Fruit fly (Drosophila melanogaster) whole organism, embryonic: Measurements from ENCODE around the gene can.

ENCODE experiments used
- Atf6 ChIP-seq: fragments of 200-800 bp; sonication (Bioruptor generic); IDR thresholded peaks from 2 replicates; pipeline ENCODE4 v1.3.6; 2022; ENCODE audit warnings: missing biosample characterization, missing genetic modification characterization
- Bgb ChIP-seq: fragments of 200-800 bp; sonication (Bioruptor generic); IDR thresholded peaks from 2 replicates; pipeline ENCODE4 v1.3.6; 2022; ENCODE audit warnings: missing biosample characterization, missing genetic modification characterization; ENCODE audit not compliant: partially characterized antibody
- BtbVII ChIP-seq: fragments of 200-800 bp; sonication (Bioruptor generic); optimal IDR thresholded peaks from 3 replicates; lab custom pipeline; 2017; ENCODE audit warnings: missing biosample characterization, mild to moderate bottlenecking, missing genetic modification characterization
- CG10565 ChIP-seq: fragments of 200-800 bp; sonication (Bioruptor generic); optimal IDR thresholded peaks from 3 replicates; lab custom pipeline; 2016; ENCODE audit warnings: missing biosample characterization, mild to moderate bottlenecking, missing genetic modification characterization
- CG11504 ChIP-seq: fragments of 200-800 bp; sonication (Bioruptor generic); optimal IDR thresholded peaks from 3 replicates; lab custom pipeline; 2019; ENCODE audit warnings: missing biosample characterization, mild to moderate bottlenecking, missing genetic modification characterization, moderate library complexity
- CG13624 ChIP-seq: fragments of 200-800 bp; sonication (Bioruptor generic); optimal IDR thresholded peaks from 2 replicates; lab custom pipeline; 2016; ENCODE audit warnings: missing biosample characterization, missing genetic modification characterization
- CG17359 ChIP-seq: fragments of 200-800 bp; sonication (Bioruptor generic); optimal IDR thresholded peaks from 3 replicates; lab custom pipeline; 2018; ENCODE audit warnings: missing biosample characterization, mild to moderate bottlenecking, missing genetic modification characterization, moderate library complexity
- CG1832 ChIP-seq: fragments of 200-800 bp; sonication (Bioruptor generic); optimal IDR thresholded peaks from 2 replicates; lab custom pipeline; 2017; ENCODE audit warnings: missing biosample characterization, mild to moderate bottlenecking, missing genetic modification characterization, inconsistent platforms
- CG2678 ChIP-seq: fragments of 200-800 bp; sonication (Bioruptor generic); optimal IDR thresholded peaks from 3 replicates; lab custom pipeline; 2019; ENCODE audit warnings: missing biosample characterization, mild to moderate bottlenecking, missing genetic modification characterization, moderate library complexity
- CG4404 ChIP-seq: fragments of 200-800 bp; sonication (Bioruptor generic); IDR thresholded peaks from 2 replicates; pipeline ENCODE4 v1.3.6; 2022; ENCODE audit warnings: missing biosample characterization, missing genetic modification characterization
- CG5953 ChIP-seq: fragments of 200-800 bp; sonication (Bioruptor generic); IDR thresholded peaks from 2 replicates; pipeline ENCODE4 v1.3.6; 2022; ENCODE audit warnings: missing biosample characterization, missing genetic modification characterization
- CG6791 ChIP-seq: fragments of 200-800 bp; sonication (Bioruptor generic); IDR thresholded peaks from 3 replicates; pipeline ENCODE4 v1.3.6; 2022; ENCODE audit warnings: missing biosample characterization, missing genetic modification characterization; ENCODE audit not compliant: partially characterized antibody
- CG6813 ChIP-seq: fragments of 200-800 bp; sonication (Bioruptor generic); optimal IDR thresholded peaks from 2 replicates; lab custom pipeline; 2017; ENCODE audit warnings: missing biosample characterization, missing genetic modification characterization, mild to moderate bottlenecking, moderate library complexity, missing genetic modification reagents
- CG7745 ChIP-seq: fragments of 200-800 bp; sonication (Bioruptor generic); optimal IDR thresholded peaks from 2 replicates; lab custom pipeline; 2018; ENCODE audit warnings: missing biosample characterization, mild to moderate bottlenecking, missing genetic modification characterization, moderate library complexity
- CG7839 ChIP-seq: fragments of 200-800 bp; sonication (Bioruptor generic); optimal IDR thresholded peaks from 3 replicates; lab custom pipeline; 2018; ENCODE audit warnings: missing biosample characterization, mild to moderate bottlenecking, missing genetic modification characterization, moderate library complexity
- CG8359 ChIP-seq: fragments of 200-800 bp; sonication (Bioruptor generic); optimal IDR thresholded peaks from 2 replicates; lab custom pipeline; 2017; ENCODE audit warnings: missing biosample characterization, mild to moderate bottlenecking, missing genetic modification characterization, borderline replicate concordance
- CG8765 ChIP-seq: fragments of 200-800 bp; sonication (Bioruptor generic); IDR thresholded peaks from 2 replicates; pipeline ENCODE4 v1.3.6; 2022; ENCODE audit warnings: missing biosample characterization, missing genetic modification characterization
- Lim3 ChIP-seq: fragments of 200-800 bp; sonication (Bioruptor generic); IDR thresholded peaks from 2 replicates; pipeline ENCODE4 v1.3.6; 2022; ENCODE audit warnings: missing biosample characterization, missing genetic modification characterization
- Med ChIP-seq: fragments of 200-800 bp; sonication (Bioruptor generic); peaks from one replicate; lab custom pipeline; 2016; ENCODE audit warnings: missing biosample characterization, missing genetic modification characterization, mild to moderate bottlenecking, inconsistent platforms, moderate library complexity
- Mes4 ChIP-seq: fragments of 200-800 bp; sonication (Bioruptor generic); optimal IDR thresholded peaks from 2 replicates; lab custom pipeline; 2016; ENCODE audit warnings: missing biosample characterization, missing genetic modification characterization
- Mrtf ChIP-seq: fragments of 200-800 bp; sonication (Bioruptor generic); IDR thresholded peaks from 3 replicates; pipeline ENCODE4 v1.3.6; 2022; ENCODE audit warnings: missing biosample characterization, missing genetic modification characterization
- ac ChIP-seq: fragments of 200-800 bp; sonication (Bioruptor generic); optimal IDR thresholded peaks from 3 replicates; lab custom pipeline; 2017; ENCODE audit warnings: missing biosample characterization, mild to moderate bottlenecking, missing genetic modification characterization
- aop ChIP-seq: fragments of 200-800 bp; sonication (Bioruptor generic); IDR thresholded peaks from 2 replicates; pipeline ENCODE4 v1.3.6; 2022; ENCODE audit warnings: missing biosample characterization, missing genetic modification characterization
- ash1 ChIP-seq: fragments of 200-800 bp; sonication (Bioruptor generic); optimal IDR thresholded peaks from 2 replicates; lab custom pipeline; 2018; ENCODE audit warnings: missing biosample characterization, mild to moderate bottlenecking, missing genetic modification characterization
- bowl ChIP-seq: fragments of 200-800 bp; sonication (Bioruptor generic); IDR thresholded peaks from 2 replicates; pipeline ENCODE4 v1.3.6; 2022; ENCODE audit warnings: missing biosample characterization, missing genetic modification characterization
- chm ChIP-seq: fragments of 200-800 bp; sonication (Bioruptor generic); IDR thresholded peaks from 2 replicates; pipeline ENCODE4 v1.3.6; 2022; ENCODE audit warnings: missing biosample characterization, missing genetic modification characterization
- crc ChIP-seq: fragments of 200-800 bp; sonication (Bioruptor generic); optimal IDR thresholded peaks from 2 replicates; lab custom pipeline; 2016; ENCODE audit warnings: missing biosample characterization, missing genetic modification characterization
- crol ChIP-seq: fragments of 200-800 bp; sonication (Bioruptor generic); IDR thresholded peaks from 2 replicates; pipeline ENCODE4 v1.3.6; 2022; ENCODE audit warnings: missing biosample characterization, missing genetic modification characterization
- crp ChIP-seq, 2 experiments: fragments of 200-800 bp; sonication (Bioruptor generic); optimal IDR thresholded peaks; 2 replicates in 1 of 2; 3 replicates in 1 of 2; lab custom pipeline; 2017; ENCODE audit warnings: missing biosample characterization in 2 of 2, missing genetic modification characterization in 2 of 2, mild to moderate bottlenecking in 1 of 2, moderate library complexity in 1 of 2
- dan ChIP-seq: fragments of 200-800 bp; sonication (Bioruptor generic); IDR thresholded peaks from 2 replicates; pipeline ENCODE4 v1.3.6; 2022; ENCODE audit warnings: missing biosample characterization, missing genetic modification characterization
- dati ChIP-seq: fragments of 200-800 bp; sonication (Bioruptor generic); IDR thresholded peaks from 2 replicates; pipeline ENCODE4 v1.3.6; 2022; ENCODE audit warnings: missing biosample characterization, missing genetic modification characterization
- gfzf ChIP-seq: fragments of 200-800 bp; sonication (Bioruptor generic); optimal IDR thresholded peaks from 2 replicates; lab custom pipeline; 2016; ENCODE audit warnings: missing biosample characterization, mild to moderate bottlenecking, missing genetic modification characterization, moderate library complexity
- h ChIP-seq: fragments of >200 bp; optimal IDR thresholded peaks from 2 replicates; lab custom pipeline; 2017
- ham ChIP-seq: fragments of 200-800 bp; sonication (Bioruptor generic); IDR thresholded peaks from 2 replicates; pipeline ENCODE4 v1.3.6; 2022; ENCODE audit warnings: missing biosample characterization, missing genetic modification characterization
- hkb ChIP-seq, 2 experiments: fragments of 200-800 bp in 1 of 2; fragments of >200 bp in 1 of 2; sonication (Bioruptor generic) in 1 of 2; IDR thresholded peaks in 1 of 2; optimal IDR thresholded peaks in 1 of 2; 2 replicates each; pipeline versions ENCODE4 v1.3.6 to Lab custom; 2017 to 2022; ENCODE audit warnings: missing biosample characterization in 1 of 2, missing genetic modification characterization in 1 of 2
- hth ChIP-seq: fragments of >200 bp; optimal IDR thresholded peaks from 2 replicates; lab custom pipeline; 2017; ENCODE audit warnings: inconsistent platforms
- kah ChIP-seq: fragments of 200-800 bp; sonication (Bioruptor generic); optimal IDR thresholded peaks from 2 replicates; lab custom pipeline; 2018; ENCODE audit warnings: missing biosample characterization, mild to moderate bottlenecking, missing genetic modification characterization
- lmd ChIP-seq: fragments of 200-800 bp; sonication (Bioruptor generic); IDR thresholded peaks from 2 replicates; pipeline ENCODE4 v1.3.6; 2022; ENCODE audit warnings: missing biosample characterization, missing genetic modification characterization
- pb ChIP-seq: fragments of 200-800 bp; sonication (Bioruptor generic); optimal IDR thresholded peaks from 3 replicates; lab custom pipeline; 2016; ENCODE audit warnings: missing biosample characterization, missing genetic modification characterization
- psq ChIP-seq: fragments of 200-800 bp; sonication (Bioruptor generic); optimal IDR thresholded peaks from 2 replicates; lab custom pipeline; 2017; ENCODE audit warnings: missing biosample characterization, missing genetic modification characterization
- pzg ChIP-seq: fragments of 200-800 bp; sonication (Bioruptor generic); optimal IDR thresholded peaks from 3 replicates; lab custom pipeline; 2018; ENCODE audit warnings: missing biosample characterization, mild to moderate bottlenecking, missing genetic modification characterization, moderate library complexity
- ro ChIP-seq: fragments of 200-800 bp; sonication (Bioruptor generic); IDR thresholded peaks from 2 replicates; pipeline ENCODE4 v1.3.6; 2022; ENCODE audit warnings: missing biosample characterization, missing genetic modification characterization
- run ChIP-seq: fragments of 200-800 bp; sonication (Bioruptor generic); optimal IDR thresholded peaks from 3 replicates; lab custom pipeline; 2018; ENCODE audit warnings: missing biosample characterization, mild to moderate bottlenecking, missing genetic modification characterization
- sens ChIP-seq: fragments of 200-800 bp; sonication (Bioruptor generic); peaks from one replicate; lab custom pipeline; 2016; ENCODE audit warnings: missing biosample characterization, missing genetic modification characterization
- seq ChIP-seq: fragments of 200-800 bp; sonication (Bioruptor generic); IDR thresholded peaks from 2 replicates; pipeline ENCODE4 v1.3.6; 2022; ENCODE audit warnings: missing biosample characterization, missing genetic modification characterization
- sim ChIP-seq: fragments of 200-800 bp; sonication (Bioruptor generic); IDR thresholded peaks from 2 replicates; pipeline ENCODE4 v1.3.6; 2022; ENCODE audit warnings: missing biosample characterization, missing genetic modification characterization
- stc ChIP-seq: fragments of 200-800 bp; sonication (Bioruptor generic); IDR thresholded peaks from 2 replicates; pipeline ENCODE4 v1.3.6; 2022; ENCODE audit warnings: missing biosample characterization, missing genetic modification characterization
- tna ChIP-seq: fragments of 200-800 bp; sonication (Bioruptor generic); IDR thresholded peaks from 2 replicates; pipeline ENCODE4 v1.3.6; 2022; ENCODE audit warnings: missing biosample characterization, missing genetic modification characterization; ENCODE audit not compliant: partially characterized antibody
- twi ChIP-seq: fragments of 200-800 bp; optimal IDR thresholded peaks from 2 replicates; lab custom pipeline; 2019; ENCODE audit warnings: missing biosample characterization, mild to moderate bottlenecking, missing genetic modification characterization, moderate library complexity
- unpg ChIP-seq: fragments of 200-800 bp; sonication (Bioruptor generic); optimal IDR thresholded peaks from 3 replicates; lab custom pipeline; 2018; ENCODE audit warnings: missing biosample characterization, mild to moderate bottlenecking, missing genetic modification characterization, moderate library complexity
- usp ChIP-seq: fragments of >200 bp; optimal IDR thresholded peaks from 2 replicates; lab custom pipeline; 2017; ENCODE audit warnings: missing biosample characterization, missing genetic modification characterization
- wek ChIP-seq: fragments of 200-800 bp; sonication (Bioruptor generic); optimal IDR thresholded peaks from 3 replicates; lab custom pipeline; 2018; ENCODE audit warnings: missing biosample characterization, mild to moderate bottlenecking, missing genetic modification characterization, moderate library complexity

Gene can

dm6 chr3L:10226055-10226454 is 40.9 kb downstream of the can start (continued):
- TF ChIP-seq ac (GFP tag; lab: Kevin White, UChicago) (no peak), Lim3 (GFP tag; lab: Robert Waterston, UW) (no peak), CG7839 (tag; lab: Kevin White, UChicago) (no peak), CG8765 (GFP tag; lab: Robert Waterston, UW) (no peak), Med (GFP tag; lab: Kevin White, UChicago) (no peak), lmd (GFP tag; lab: Robert Waterston, UW) (no peak), chm (GFP tag; lab: Robert Waterston, UW) (no peak), CG8359 (no peak), dan (no peak), pb (GFP tag; lab: Kevin White, UChicago) (no peak), kah (GFP tag; lab: Kevin White, UChicago) (no peak), dati (GFP tag; lab: Robert Waterston, UW) (peak; percentile 28; the same call in 1 of the 2 replicates), BtbVII (GFP tag; lab: Kevin White, UChicago) (no peak), ro (no peak), Atf6 (GFP tag; lab: Robert Waterston, UW) (no peak), CG10565 (GFP tag; lab: Kevin White, UChicago) (no peak), gfzf (GFP tag; lab: Kevin White, UChicago) (no peak), CG2678 (no peak), Mes4 (GFP tag; lab: Kevin White, UChicago) (no peak), hth (lab: Kevin White, UChicago) (no peak), h (lab: Kevin White, UChicago) (no peak), Mrtf (GFP tag; lab: Robert Waterston, UW) (no peak), CG11504 (no peak), CG7745 (no peak), CG6813 (GFP tag; lab: Kevin White, UChicago) (no peak), CG1832 (GFP tag; lab: Kevin White, UChicago) (peak; percentile 76), CG13624 (GFP tag; lab: Kevin White, UChicago) (peak; percentile 76), CG4404 (GFP tag; lab: Robert Waterston, UW) (no peak), hkb (optimal IDR thresholded peaks at IDR 0.05; lab: Kevin White, UChicago) (no peak), hkb (GFP tag; IDR thresholded peaks at IDR 0.05; lab: Robert Waterston, UW) (no peak), sens (no peak), crp (GFP tag; optimal IDR thresholded peaks at IDR 0.05; lab: Kevin White, UChicago) (no peak), Bgb (GFP tag; lab: Robert Waterston, UW) (peak; percentile 18; the same call in 1 of the 2 replicates), sim (GFP tag; lab: Robert Waterston, UW) (no peak), wek (GFP tag; lab: Kevin White, UChicago) (no peak), twi (no peak), unpg (GFP tag; lab: Kevin White, UChicago) (no peak), pzg (GFP tag; lab: Kevin White, UChicago) (no peak), psq (GFP tag; lab: Kevin White, UChicago) (no peak), stc (no peak), crc (GFP tag; lab: Kevin White, UChicago) (no peak), ham (GFP tag; lab: Robert Waterston, UW) (no peak), CG5953 (no peak), run (tag; lab: Kevin White, UChicago) (no peak), seq (GFP tag; lab: Robert Waterston, UW) (peak; percentile 94), aop (GFP tag; lab: Robert Waterston, UW) (no peak), CG6791 (no peak), tna (GFP tag; lab: Robert Waterston, UW) (no peak), ash1 (GFP tag; lab: Kevin White, UChicago) (no peak), usp (no peak), bowl (GFP tag; lab: Robert Waterston, UW) (no peak), CG17359 (tag; lab: Kevin White, UChicago) (no peak), crol (peak; percentile 43; the same call in 1 of the 2 replicates)
